Worm (Caenorhabditis elegans) whole organism, L3 larva: ENCODE measurements around the gene K12H6.10.

ENCODE experiments used
- aly-2 ChIP-seq: fragments of 150-350 bp; optimal IDR thresholded peaks from 2 replicates; lab custom pipeline; 2014; ENCODE audit warnings: missing biosample characterization, missing genetic modification characterization
- ama-1 ChIP-seq: fragments of 150-350 bp; optimal IDR thresholded peaks from 2 replicates; lab custom pipeline; 2018
- ceh-16 ChIP-seq: sonication (generic microtip); optimal IDR thresholded peaks from 2 replicates; lab custom pipeline; 2017; ENCODE audit warnings: missing biosample characterization, missing genetic modification characterization
- eor-1 ChIP-seq, 2 experiments: fragments of 150-350 bp; optimal IDR thresholded peaks; 2 replicates each; lab custom pipeline; 2014 to 2018; ENCODE audit warnings: missing biosample characterization in 2 of 2, missing genetic modification characterization in 2 of 2
- lin-15B ChIP-seq: fragments of 150-350 bp; optimal IDR thresholded peaks from 2 replicates; lab custom pipeline; 2014; ENCODE audit warnings: missing biosample characterization, missing genetic modification characterization
- lin-39 ChIP-seq: fragments of 150-350 bp; optimal IDR thresholded peaks from 2 replicates; lab custom pipeline; 2018; ENCODE audit warnings: missing biosample characterization, missing genetic modification reagents, missing genetic modification characterization
- mdl-1 ChIP-seq: fragments of 150-350 bp; optimal IDR thresholded peaks from 2 replicates; lab custom pipeline; 2014; ENCODE audit warnings: missing biosample characterization, missing genetic modification characterization
- nfya-1 ChIP-seq: sonication (generic microtip); optimal IDR thresholded peaks from 2 replicates; lab custom pipeline; 2017; ENCODE audit warnings: missing genetic modification characterization, mild to moderate bottlenecking, missing compliant biosample characterization, antibody characterized with exemption, moderate library complexity; ENCODE audit not compliant: insufficient read depth
- nhr-11 ChIP-seq: fragments of 150-350 bp; optimal IDR thresholded peaks from 2 replicates; lab custom pipeline; 2014; ENCODE audit warnings: missing biosample characterization, missing genetic modification characterization
- nhr-23 ChIP-seq: fragments of 150-350 bp; optimal IDR thresholded peaks from 2 replicates; lab custom pipeline; 2014; ENCODE audit warnings: missing biosample characterization, missing genetic modification reagents, missing genetic modification characterization
- nhr-77 ChIP-seq: fragments of 150-350 bp; optimal IDR thresholded peaks from 2 replicates; lab custom pipeline; 2014; ENCODE audit warnings: missing biosample characterization, missing genetic modification characterization
- ztf-11 ChIP-seq: fragments of 150-350 bp; optimal IDR thresholded peaks from 2 replicates; lab custom pipeline; 2014; ENCODE audit warnings: missing biosample characterization, missing genetic modification characterization

DNA sequence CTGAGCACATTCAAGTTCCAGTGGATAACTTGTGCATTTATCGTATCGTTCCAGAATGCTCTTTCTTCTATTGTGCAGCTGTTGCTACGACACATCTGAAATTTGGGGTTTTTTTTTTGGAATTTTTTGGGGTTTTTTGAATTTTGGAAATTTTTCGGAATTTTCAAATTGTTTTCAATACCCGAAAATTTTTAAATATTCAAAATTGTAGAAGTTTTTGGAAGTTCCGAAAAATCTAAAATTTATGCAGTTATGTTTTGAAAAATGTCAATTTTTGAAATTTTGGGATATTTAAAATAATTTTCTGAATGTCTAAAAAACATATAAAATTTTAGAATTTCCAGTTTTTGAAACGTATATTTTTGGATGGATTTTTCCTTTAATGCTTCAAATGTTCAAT lies 49.1 kb downstream of the K12H6.10 start, which contains the start of gene Y110A2AL.10:
- no peak for TF ChIP-seq ama-1 (lab: Kevin White, UChicago)
- no peak for TF ChIP-seq ceh-16
- no peak for TF ChIP-seq nfya-1 (tag; lab: Kevin White, UChicago)
- TF ChIP-seq mdl-1 (tag; lab: Kevin White, UChicago), result no peak
- TF ChIP-seq eor-1 (tag; optimal IDR thresholded peaks at IDR 0.05; lab: Kevin White, UChicago), result no peak
- no peak for TF ChIP-seq aly-2 (tag; lab: Kevin White, UChicago)
- TF ChIP-seq lin-15B (tag; lab: Kevin White, UChicago), result no peak
- no peak for TF ChIP-seq nhr-23 (tag; lab: Kevin White, UChicago)
- TF ChIP-seq nhr-11 (tag; lab: Kevin White, UChicago), result no peak
- TF ChIP-seq nhr-77 (tag; lab: Kevin White, UChicago), result no peak
- no peak for TF ChIP-seq lin-39 (tag; lab: Kevin White, UChicago)
- TF ChIP-seq ztf-11 (tag; lab: Kevin White, UChicago), result no peak
